Fruit fly (Drosophila melanogaster) whole organism: ENCODE data around the gene Dph2.
A peak's percentile ranks its signal among the peaks of the same experiment; 100 is the strongest.

Source experiments
- CG8478 ChIP-seq: fragments of >200 bp; optimal IDR thresholded peaks from 2 replicates; lab custom pipeline; 2018; ENCODE audit warnings: inconsistent platforms
- Dll ChIP-seq: fragments of >200 bp; optimal IDR thresholded peaks from 2 replicates; lab custom pipeline; 2017
- EcR ChIP-seq, 2 experiments: fragments of >200 bp; optimal IDR thresholded peaks; 2 replicates each; lab custom pipeline; 2017; ENCODE audit warnings: missing biosample characterization in 2 of 2, missing genetic modification characterization in 2 of 2, missing genetic modification reagents in 2 of 2
- pan ChIP-seq: fragments of >200 bp; optimal IDR thresholded peaks from 2 replicates; lab custom pipeline; 2017
- psq ChIP-seq: fragments of >200 bp; optimal IDR thresholded peaks from 2 replicates; lab custom pipeline; 2017
- usp ChIP-seq: fragments of >200 bp; optimal IDR thresholded peaks from 2 replicates; lab custom pipeline; 2017; ENCODE audit warnings: missing biosample characterization, missing genetic modification characterization, mixed read lengths

Gene Dph2

dm6 chr3R:14886011-14886534 is 7.7 kb downstream of the Dph2 start, which contains the start of the genes Rrp6, CG33331 and CG33332:
Rrp6 (minus strand) TSS chr3R:14886246.
CG33331 (plus strand) TSS chr3R:14886456.
CG33332 (plus strand) TSS chr3R:14886456.
- TF ChIP-seq EcR (GFP tag; optimal IDR thresholded peaks at IDR 0.05; lab: Kevin White, UChicago) (no peak), pan (lab: Kevin White, UChicago) (no peak), psq (lab: Kevin White, UChicago) (no peak), Dll (no peak), CG8478 (lab: Kevin White, UChicago) (no peak), usp (GFP tag; lab: Kevin White, UChicago) (no peak)

dm6 chr3R:14880861-14881260 is 12.9 kb downstream of the Dph2 start:
- TF ChIP-seq usp (GFP tag; lab: Kevin White, UChicago) (no peak), EcR (GFP tag; optimal IDR thresholded peaks at IDR 0.05; lab: Kevin White, UChicago) (no peak), psq (lab: Kevin White, UChicago) (no peak), pan (lab: Kevin White, UChicago) (no peak), CG8478 (lab: Kevin White, UChicago) (no peak), Dll (no peak)

DNA sequence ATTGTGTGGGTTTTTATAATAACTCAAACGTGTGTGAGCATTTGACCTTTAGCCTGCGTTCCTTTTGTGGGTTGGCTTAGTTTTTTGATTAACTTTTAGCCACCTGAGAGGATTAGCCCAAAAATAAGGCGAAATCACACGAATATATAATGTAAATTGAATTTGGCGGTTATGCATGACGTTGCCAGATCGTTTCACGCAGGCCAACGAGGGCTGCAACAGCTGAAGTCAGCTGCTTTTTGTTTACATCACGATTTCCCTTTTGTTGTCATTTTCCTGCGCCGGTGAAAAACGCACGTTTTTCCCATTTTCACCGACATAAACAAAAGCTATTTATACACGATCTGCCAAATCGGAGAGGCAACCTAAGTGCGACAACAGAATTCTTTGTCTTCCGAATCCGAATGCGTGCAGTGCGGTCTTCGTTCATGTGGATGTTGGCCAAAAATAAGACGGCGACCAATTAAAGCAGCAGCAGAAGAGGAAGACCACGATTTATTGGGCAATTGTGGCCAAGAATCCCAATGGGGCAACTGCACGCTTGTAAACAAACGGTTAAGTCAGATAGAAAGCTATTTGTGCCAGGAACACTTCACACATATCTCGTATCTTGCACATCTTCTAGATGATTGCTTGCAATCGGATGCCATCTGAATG is 14.4 kb downstream of the Dph2 start, which contains the start of gene CG3631:
TSS of gene CG3631 (plus strand) at position 251 of the 657 bp plus-strand sequence.
- TF ChIP-seq CG8478 (lab: Kevin White, UChicago): no peak
- no peak for TF ChIP-seq pan (lab: Kevin White, UChicago)
- TF ChIP-seq psq (lab: Kevin White, UChicago): no peak
- no peak for TF ChIP-seq Dll
- no peak for TF ChIP-seq usp (GFP tag; lab: Kevin White, UChicago)
- TF ChIP-seq EcR (GFP tag; optimal IDR thresholded peaks at IDR 0.05; lab: Kevin White, UChicago): no peak

- TF ChIP-seq CG8478 (lab: Kevin White, UChicago) (no peak), psq (lab: Kevin White, UChicago) (no peak), usp (GFP tag; lab: Kevin White, UChicago) (no peak), EcR (GFP tag; optimal IDR thresholded peaks at IDR 0.05; lab: Kevin White, UChicago) (no peak), pan (lab: Kevin White, UChicago) (no peak), Dll (no peak)
Measured at dm6 chr3R:14878145-14878544, 15.6 kb downstream of the Dph2 start.

DNA sequence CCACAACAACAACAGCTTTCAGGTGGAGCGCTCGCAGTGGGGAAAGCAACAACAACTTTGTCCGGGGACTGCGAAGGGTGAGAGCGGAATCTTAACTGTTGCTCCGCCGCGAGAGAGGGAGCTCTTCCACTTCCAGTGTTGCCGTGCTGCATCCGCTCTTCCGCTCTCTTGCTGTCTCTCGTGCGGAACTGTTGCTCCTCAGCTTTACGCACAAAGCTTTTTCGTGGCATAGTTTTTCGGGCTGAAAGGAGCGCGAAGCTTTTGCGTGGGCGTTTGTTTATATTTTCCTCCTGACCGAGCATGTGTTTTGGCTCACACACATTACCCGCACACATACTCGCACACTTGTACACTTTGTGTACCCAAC is 17.8 kb downstream of the Dph2 start:
- TF ChIP-seq CG8478 (lab: Kevin White, UChicago) (no peak), psq (lab: Kevin White, UChicago) (no peak), pan (lab: Kevin White, UChicago) (no peak), usp (GFP tag; lab: Kevin White, UChicago) (no peak), Dll (no peak), EcR (GFP tag; optimal IDR thresholded peaks at IDR 0.05; lab: Kevin White, UChicago) (no peak)

DNA sequence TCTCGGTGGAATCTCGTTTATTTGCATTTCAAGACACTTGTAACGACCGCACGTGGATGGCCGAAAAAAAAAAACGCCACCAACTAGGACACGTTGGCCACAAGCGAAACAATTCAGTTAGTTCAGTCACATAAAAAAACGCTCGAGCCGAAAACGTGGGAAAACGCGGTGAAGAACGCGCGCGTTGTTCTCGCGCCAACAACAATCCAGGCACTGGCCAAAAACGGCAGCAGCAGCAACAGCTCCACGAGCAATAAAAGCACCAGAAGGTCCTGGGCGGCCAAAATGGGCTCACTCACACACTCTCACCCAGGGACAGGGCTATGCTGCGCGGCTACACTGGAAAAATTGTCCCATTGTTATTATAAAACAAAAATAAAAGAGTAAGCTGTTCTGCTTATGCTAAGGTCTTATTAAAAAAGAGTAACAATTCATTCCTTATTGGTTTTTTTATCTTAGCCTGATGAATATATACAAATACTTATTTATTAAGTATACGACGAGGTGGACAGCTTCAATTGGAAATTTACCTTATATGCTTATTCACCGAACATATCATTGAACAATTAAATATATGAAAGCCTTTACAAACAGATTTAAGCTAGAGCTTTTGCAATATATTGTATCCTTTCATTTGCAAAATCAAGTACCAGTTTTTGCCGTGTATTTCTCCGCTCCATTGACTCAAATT is 18.3 kb downstream of the Dph2 start, which contains the start of gene btsz:
TSS of gene btsz (minus strand) at position 215 of the 691 bp plus-strand sequence.
- TF ChIP-seq EcR (GFP tag; optimal IDR thresholded peaks at IDR 0.05; lab: Kevin White, UChicago): no peak
- TF ChIP-seq usp (GFP tag; lab: Kevin White, UChicago): no peak
- no peak for TF ChIP-seq Dll
- no peak for TF ChIP-seq CG8478 (lab: Kevin White, UChicago)
- no peak for TF ChIP-seq psq (lab: Kevin White, UChicago)
- TF ChIP-seq pan (lab: Kevin White, UChicago): no peak

DNA sequence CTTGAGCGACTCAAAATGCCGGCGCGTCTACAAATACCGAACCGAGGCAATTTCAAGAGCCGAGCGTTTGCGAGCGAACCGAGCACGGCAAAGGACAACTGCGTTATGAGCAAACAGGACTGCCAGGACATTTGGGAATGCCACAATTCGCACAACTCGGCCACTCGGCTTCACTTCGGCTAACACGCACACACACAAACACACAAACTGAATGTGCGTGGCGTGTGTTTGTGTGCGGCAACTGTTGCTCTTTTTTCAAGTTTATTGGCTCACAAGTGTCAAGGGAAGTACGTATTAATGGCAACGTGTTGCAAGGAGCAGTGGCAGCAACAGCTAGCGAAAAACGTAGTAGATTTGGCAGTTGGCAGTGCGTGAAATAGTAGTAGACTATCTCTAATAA is 20.4 kb downstream of the Dph2 start:
- no peak for TF ChIP-seq EcR (GFP tag; optimal IDR thresholded peaks at IDR 0.05; lab: Kevin White, UChicago)
- TF ChIP-seq psq (lab: Kevin White, UChicago): no peak
- TF ChIP-seq usp (GFP tag; lab: Kevin White, UChicago): no peak
- no peak for TF ChIP-seq Dll
- no peak for TF ChIP-seq pan (lab: Kevin White, UChicago)
- no peak for TF ChIP-seq CG8478 (lab: Kevin White, UChicago)

dm6 chr3R:14864819-14865218 is 28.9 kb downstream of the Dph2 start:
- TF ChIP-seq pan (lab: Kevin White, UChicago) (no peak), Dll (no peak), psq (lab: Kevin White, UChicago) (no peak), CG8478 (lab: Kevin White, UChicago) (no peak), usp (GFP tag; lab: Kevin White, UChicago) (no peak), EcR (GFP tag; optimal IDR thresholded peaks at IDR 0.05; lab: Kevin White, UChicago) (no peak)

dm6 chr3R:14853767-14854191 is 40.0 kb downstream of the Dph2 start:
- peak; percentile 56 for TF ChIP-seq Dll
- no peak for TF ChIP-seq CG8478 (lab: Kevin White, UChicago)

DNA sequence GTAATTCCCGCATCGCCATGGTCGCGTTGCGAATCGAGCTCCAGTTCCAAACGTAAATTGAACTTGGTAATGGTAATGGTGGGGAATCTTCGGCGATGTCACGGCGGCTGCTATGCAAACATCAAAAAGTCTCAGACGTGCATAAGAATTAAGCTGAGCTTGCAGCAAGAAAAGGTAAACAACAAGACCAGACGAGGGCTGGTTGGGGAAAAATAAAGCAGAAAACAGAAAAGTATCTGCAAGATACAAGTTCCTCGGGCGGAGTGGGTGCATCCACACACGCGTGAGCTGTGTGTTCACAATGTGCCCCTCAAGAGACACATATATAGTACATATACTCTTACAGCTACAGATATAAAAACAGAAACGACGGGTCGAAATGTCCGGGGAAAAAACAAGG is 41.1 kb downstream of the Dph2 start:
- no peak for TF ChIP-seq usp (GFP tag; lab: Kevin White, UChicago)
- no peak for TF ChIP-seq pan (lab: Kevin White, UChicago)
- TF ChIP-seq CG8478 (lab: Kevin White, UChicago): no peak
- TF ChIP-seq EcR (GFP tag; optimal IDR thresholded peaks at IDR 0.05; lab: Kevin White, UChicago): no peak
- no peak for TF ChIP-seq Dll
- TF ChIP-seq psq (lab: Kevin White, UChicago): no peak

dm6 chr3R:14847844-14848243 is 45.9 kb downstream of the Dph2 start:
- no peak for TF ChIP-seq pan (lab: Kevin White, UChicago)
- no peak for TF ChIP-seq usp (GFP tag; lab: Kevin White, UChicago)
- no peak for TF ChIP-seq Dll
- TF ChIP-seq EcR (GFP tag; optimal IDR thresholded peaks at IDR 0.05; lab: Kevin White, UChicago): no peak
- TF ChIP-seq psq (lab: Kevin White, UChicago): no peak
- TF ChIP-seq CG8478 (lab: Kevin White, UChicago): no peak
